Fruit fly (Drosophila melanogaster) whole organism, embryonic: Measurements from ENCODE around the gene CG32073.
A peak's percentile ranks its signal among the peaks of the same experiment; 100 is the strongest.

Source experiments
- Aef1 ChIP-seq: fragments of 200-800 bp; sonication (Bioruptor generic); IDR thresholded peaks from 3 replicates; pipeline ENCODE4 v1.3.6; 2022; ENCODE audit warnings: missing biosample characterization, missing genetic modification characterization
- Bgb ChIP-seq: fragments of 200-800 bp; sonication (Bioruptor generic); IDR thresholded peaks from 2 replicates; pipeline ENCODE4 v1.3.6; 2022; ENCODE audit warnings: missing biosample characterization, missing genetic modification characterization; ENCODE audit not compliant: partially characterized antibody
- CG10654 ChIP-seq: fragments of 200-800 bp; sonication (Bioruptor generic); optimal IDR thresholded peaks from 2 replicates; lab custom pipeline; 2016; ENCODE audit warnings: missing biosample characterization, missing genetic modification characterization
- CG12769 ChIP-seq: fragments of 200-800 bp; sonication (Bioruptor generic); optimal IDR thresholded peaks from 2 replicates; lab custom pipeline; 2019; ENCODE audit warnings: missing biosample characterization, mild to moderate bottlenecking, missing genetic modification characterization, moderate library complexity
- CG14965 ChIP-seq: fragments of 200-800 bp; sonication (Bioruptor generic); optimal IDR thresholded peaks from 2 replicates; lab custom pipeline; 2016; ENCODE audit warnings: missing biosample characterization, missing genetic modification characterization, borderline replicate concordance
- CG2889 ChIP-seq: fragments of 200-800 bp; sonication (Bioruptor generic); IDR thresholded peaks from 3 replicates; pipeline ENCODE4 v1.3.6; 2022; ENCODE audit warnings: missing biosample characterization, missing genetic modification characterization
- CG3163 ChIP-seq: fragments of 200-800 bp; sonication (Bioruptor generic); optimal IDR thresholded peaks from 3 replicates; lab custom pipeline; 2016; ENCODE audit warnings: missing biosample characterization, missing genetic modification characterization
- CG32532 ChIP-seq: fragments of 200-800 bp; sonication (Bioruptor generic); IDR thresholded peaks from 2 replicates; pipeline ENCODE4 v1.3.6; 2022; ENCODE audit warnings: missing biosample characterization, missing genetic modification characterization
- CG4424 ChIP-seq: fragments of 200-800 bp; sonication (Bioruptor generic); optimal IDR thresholded peaks from 3 replicates; lab custom pipeline; 2016; ENCODE audit warnings: missing biosample characterization, missing genetic modification characterization
- CG4820 ChIP-seq: fragments of 200-800 bp; sonication (Bioruptor generic); optimal IDR thresholded peaks from 3 replicates; lab custom pipeline; 2016; ENCODE audit warnings: missing biosample characterization, missing genetic modification characterization
- CG7556 ChIP-seq: fragments of 200-800 bp; sonication (Bioruptor generic); optimal IDR thresholded peaks from 2 replicates; lab custom pipeline; 2017; ENCODE audit warnings: missing biosample characterization, mild to moderate bottlenecking, missing genetic modification characterization
- CrebB ChIP-seq: fragments of 200-800 bp; sonication (Bioruptor generic); optimal IDR thresholded peaks from 3 replicates; lab custom pipeline; 2018; ENCODE audit warnings: missing biosample characterization, mild to moderate bottlenecking, missing genetic modification characterization
- Deaf1 ChIP-seq: fragments of 200-800 bp; optimal IDR thresholded peaks from 3 replicates; lab custom pipeline; 2019; ENCODE audit warnings: missing biosample characterization, mild to moderate bottlenecking, missing genetic modification characterization, moderate library complexity
- Dip2 ChIP-seq: fragments of 200-800 bp; sonication (Bioruptor generic); IDR thresholded peaks from 2 replicates; pipeline ENCODE4 v1.3.6; 2022; ENCODE audit warnings: missing biosample characterization, missing genetic modification characterization
- Dip3 ChIP-seq: fragments of 200-800 bp; sonication (Bioruptor generic); optimal IDR thresholded peaks from 3 replicates; lab custom pipeline; 2016; ENCODE audit warnings: missing biosample characterization, missing genetic modification characterization
- Drgx ChIP-seq: fragments of 200-800 bp; sonication (Bioruptor generic); IDR thresholded peaks from 2 replicates; pipeline ENCODE4 v1.3.6; 2022; ENCODE audit warnings: missing biosample characterization, missing genetic modification characterization
- Elba2 ChIP-seq: fragments of 200-800 bp; sonication (Bioruptor generic); optimal IDR thresholded peaks from 3 replicates; lab custom pipeline; 2016; ENCODE audit warnings: missing biosample characterization, missing genetic modification characterization
- Hr3 ChIP-seq: fragments of 200-800 bp; sonication (Bioruptor generic); optimal IDR thresholded peaks from 3 replicates; lab custom pipeline; 2016; ENCODE audit warnings: missing biosample characterization, missing genetic modification characterization
- Hr78 ChIP-seq, 2 experiments: fragments of 200-800 bp in 1 of 2; fragments of >200 bp in 1 of 2; sonication (Bioruptor generic) in 1 of 2; optimal IDR thresholded peaks; 2 replicates each; lab custom pipeline; 2017 to 2019; ENCODE audit warnings: missing biosample characterization in 2 of 2, missing genetic modification characterization in 2 of 2, mild to moderate bottlenecking in 1 of 2, moderate library complexity in 1 of 2
- NC2β ChIP-seq: fragments of 200-800 bp; sonication (Bioruptor generic); optimal IDR thresholded peaks from 2 replicates; lab custom pipeline; 2016; ENCODE audit warnings: missing biosample characterization, missing genetic modification characterization
- Pdp1 ChIP-seq, 2 experiments: fragments of 200-800 bp; sonication (Bioruptor generic); optimal IDR thresholded peaks; 3 replicates each; lab custom pipeline; 2016; ENCODE audit warnings: missing biosample characterization in 2 of 2, missing genetic modification characterization in 2 of 2, mild to moderate bottlenecking in 1 of 2, moderate library complexity in 1 of 2
- Scr ChIP-seq: fragments of 200-800 bp; sonication (Bioruptor generic); IDR thresholded peaks from 2 replicates; pipeline ENCODE4 v1.3.6; 2022; ENCODE audit warnings: missing biosample characterization, missing genetic modification characterization; ENCODE audit not compliant: partially characterized antibody
- Sox100B ChIP-seq: fragments of 200-800 bp; sonication (Bioruptor generic); optimal IDR thresholded peaks from 3 replicates; lab custom pipeline; 2018; ENCODE audit warnings: missing biosample characterization, mild to moderate bottlenecking, missing genetic modification characterization
- Trl ChIP-seq, 3 experiments: fragments of >200 bp in 2 of 3; fragments of 200-800 bp in 1 of 3; sonication (Bioruptor generic) in 1 of 3; optimal IDR thresholded peaks; 2 replicates in 1 of 3; 3 replicates in 2 of 3; lab custom pipeline; 2016 to 2017; ENCODE audit warnings: missing biosample characterization in 1 of 3, missing genetic modification characterization in 1 of 3
- ato ChIP-seq: fragments of 200-800 bp; sonication (Bioruptor generic); IDR thresholded peaks from 2 replicates; pipeline ENCODE4 v1.3.6; 2022; ENCODE audit warnings: missing biosample characterization, missing genetic modification characterization; ENCODE audit not compliant: partially characterized antibody
- bbx ChIP-seq: fragments of 200-800 bp; sonication (Bioruptor generic); IDR thresholded peaks from 2 replicates; pipeline ENCODE4 v1.3.6; 2022; ENCODE audit warnings: missing biosample characterization, missing genetic modification characterization; ENCODE audit not compliant: partially characterized antibody
- bcd ChIP-seq: fragments of 200-800 bp; sonication (Bioruptor generic); optimal IDR thresholded peaks from 2 replicates; lab custom pipeline; 2017; ENCODE audit warnings: missing biosample characterization, mild to moderate bottlenecking, missing genetic modification characterization
- cad ChIP-seq: fragments of >200 bp; optimal IDR thresholded peaks from 2 replicates; lab custom pipeline; 2017; ENCODE audit warnings: missing biosample characterization, missing genetic modification characterization
- cas ChIP-seq: fragments of 200-800 bp; sonication (Bioruptor generic); IDR thresholded peaks from 2 replicates; pipeline ENCODE4 v1.3.6; 2022; ENCODE audit warnings: missing biosample characterization, missing genetic modification characterization
- chinmo ChIP-seq: fragments of 200-800 bp; sonication (Bioruptor generic); IDR thresholded peaks from 4 replicates; pipeline ENCODE4 v1.3.6; 2022; ENCODE audit warnings: missing biosample characterization, missing genetic modification characterization; ENCODE audit not compliant: partially characterized antibody
- eve ChIP-seq, 2 experiments: fragments of >200 bp; optimal IDR thresholded peaks; 2 replicates each; lab custom pipeline; 2017; ENCODE audit warnings: missing biosample characterization in 2 of 2, missing genetic modification characterization in 2 of 2
- fd64A ChIP-seq: fragments of 200-800 bp; sonication (Bioruptor generic); optimal IDR thresholded peaks from 3 replicates; lab custom pipeline; 2018; ENCODE audit warnings: missing biosample characterization, mild to moderate bottlenecking, missing genetic modification characterization
- ftz-f1 ChIP-seq: fragments of 200-800 bp; sonication (Bioruptor generic); optimal IDR thresholded peaks from 2 replicates; lab custom pipeline; 2016; ENCODE audit warnings: missing biosample characterization, missing genetic modification characterization
- gem ChIP-seq: fragments of 200-800 bp; sonication (Bioruptor generic); optimal IDR thresholded peaks from 2 replicates; lab custom pipeline; 2019; ENCODE audit warnings: missing biosample characterization, mild to moderate bottlenecking, missing genetic modification characterization, moderate library complexity
- grn ChIP-seq: fragments of 200-800 bp; sonication (Bioruptor generic); optimal IDR thresholded peaks from 3 replicates; lab custom pipeline; 2017; ENCODE audit warnings: missing biosample characterization, missing genetic modification characterization
- lab ChIP-seq: fragments of 200-800 bp; sonication (Bioruptor generic); optimal IDR thresholded peaks from 3 replicates; lab custom pipeline; 2017; ENCODE audit warnings: missing biosample characterization, missing genetic modification characterization, mild to moderate bottlenecking, moderate library complexity, missing genetic modification reagents
- mam ChIP-seq: fragments of 200-800 bp; sonication (Bioruptor generic); optimal IDR thresholded peaks from 3 replicates; lab custom pipeline; 2016; ENCODE audit warnings: missing biosample characterization, missing genetic modification characterization
- onecut ChIP-seq: fragments of 200-800 bp; sonication (Bioruptor generic); IDR thresholded peaks from 2 replicates; pipeline ENCODE4 v1.3.6; 2022; ENCODE audit warnings: missing biosample characterization, missing genetic modification characterization
- pita ChIP-seq: fragments of 200-800 bp; sonication (Bioruptor generic); optimal IDR thresholded peaks from 2 replicates; lab custom pipeline; 2017; ENCODE audit warnings: missing biosample characterization, mild to moderate bottlenecking, missing genetic modification characterization
- sd ChIP-seq: fragments of 200-800 bp; sonication (Bioruptor generic); optimal IDR thresholded peaks from 3 replicates; lab custom pipeline; 2018; ENCODE audit warnings: missing biosample characterization, mild to moderate bottlenecking, missing genetic modification characterization, moderate library complexity
- slou ChIP-seq: fragments of 200-800 bp; sonication (Bioruptor generic); optimal IDR thresholded peaks from 3 replicates; lab custom pipeline; 2016; ENCODE audit warnings: missing biosample characterization, missing genetic modification characterization
- slp2 ChIP-seq: fragments of 200-800 bp; sonication (Bioruptor generic); optimal IDR thresholded peaks from 2 replicates; lab custom pipeline; 2016; ENCODE audit warnings: missing biosample characterization, missing genetic modification characterization
- so ChIP-seq: fragments of 200-800 bp; sonication (Bioruptor generic); IDR thresholded peaks from 3 replicates; pipeline ENCODE4 v1.3.6; 2022; ENCODE audit warnings: missing biosample characterization, missing genetic modification characterization
- sob ChIP-seq: fragments of 200-800 bp; sonication (Bioruptor generic); IDR thresholded peaks from 2 replicates; pipeline ENCODE4 v1.3.6; 2022; ENCODE audit warnings: missing biosample characterization, missing genetic modification characterization
- trem ChIP-seq: fragments of 200-800 bp; optimal IDR thresholded peaks from 3 replicates; lab custom pipeline; 2019; ENCODE audit warnings: missing biosample characterization, mild to moderate bottlenecking, missing genetic modification characterization, moderate library complexity
- z ChIP-seq: fragments of 200-800 bp; sonication (Bioruptor generic); IDR thresholded peaks from 3 replicates; pipeline ENCODE4 v1.3.6; 2022; ENCODE audit warnings: missing biosample characterization, missing genetic modification characterization

Gene CG32073

dm6 chr3L:11125636-11126532, 18.5 kb upstream of the CG32073 start (continued):
- TF ChIP-seq CG2889 (GFP tag; lab: Robert Waterston, UW) = no peak
- TF ChIP-seq sob (GFP tag; lab: Robert Waterston, UW) = no peak
- TF ChIP-seq CG32532 (GFP tag; lab: Robert Waterston, UW) = peak; percentile 54
- TF ChIP-seq z (GFP tag; lab: Robert Waterston, UW) = 0 out of 3 replicates have a peak, but pooled peaks have one; percentile 13
- peak; percentile 60 for TF ChIP-seq lab (GFP tag; lab: Kevin White, UChicago)
- TF ChIP-seq gem (tag; lab: Kevin White, UChicago) = peak; percentile 43
- TF ChIP-seq Deaf1 (tag; lab: Kevin White, UChicago) = no peak
- TF ChIP-seq trem (tag; lab: Kevin White, UChicago) = peak; percentile 55
- TF ChIP-seq CG10654 (GFP tag; lab: Kevin White, UChicago) = no peak
- peak; percentile 29; the same call in 1 of the 2 replicates for TF ChIP-seq bbx (GFP tag; lab: Robert Waterston, UW)
- peak; percentile 54 for TF ChIP-seq Elba2 (GFP tag; lab: Kevin White, UChicago)
- TF ChIP-seq mam (GFP tag; lab: Kevin White, UChicago) = peak; percentile 16
- TF ChIP-seq bcd (GFP tag; lab: Kevin White, UChicago) = peak; percentile 15

- TF ChIP-seq Trl (optimal IDR thresholded peaks at IDR 0.05; lab: Kevin White, UChicago) = no peak
- no peak for TF ChIP-seq Trl (GFP tag; optimal IDR thresholded peaks at IDR 0.05; lab: Kevin White, UChicago)
- TF ChIP-seq cad (GFP tag; lab: Kevin White, UChicago) = no peak
- peak; percentile 57 for TF ChIP-seq sd (tag; lab: Kevin White, UChicago)
- no peak for TF ChIP-seq slp2 (GFP tag; lab: Kevin White, UChicago)
- no peak for TF ChIP-seq grn (GFP tag; lab: Kevin White, UChicago)
- TF ChIP-seq cas = no peak
- TF ChIP-seq CG14965 (GFP tag; lab: Kevin White, UChicago) = no peak
- no peak for TF ChIP-seq CrebB (tag; lab: Kevin White, UChicago)
- peak in 1 of 2 experiments; percentile 11 for TF ChIP-seq Pdp1 (GFP tag; optimal IDR thresholded peaks at IDR 0.05; lab: Kevin White, UChicago)
- TF ChIP-seq chinmo = 0 out of 4 replicates have a peak, but pooled peaks have one; percentile 28
- peak; percentile 43 for TF ChIP-seq CG12769 (tag; lab: Kevin White, UChicago)
- TF ChIP-seq Hr78 (GFP tag; optimal IDR thresholded peaks at IDR 0.05; lab: Kevin White, UChicago) = peak in 1 of 2 experiments; percentile 20
- TF ChIP-seq onecut = no peak
- no peak for TF ChIP-seq Drgx (GFP tag; lab: Robert Waterston, UW)
- TF ChIP-seq Bgb = 0 out of 2 replicates have a peak, but pooled peaks have one; percentile 11
- TF ChIP-seq ato (GFP tag; lab: Robert Waterston, UW) = no peak
- TF ChIP-seq CG4424 (GFP tag; lab: Kevin White, UChicago) = no peak
- TF ChIP-seq so (GFP tag; lab: Robert Waterston, UW) = peak; percentile 71; the same call in 2 of the 3 replicates
These were observed 17.5 kb upstream of the CG32073 start for dm6 chr3L:11124841-11125240.

DNA sequence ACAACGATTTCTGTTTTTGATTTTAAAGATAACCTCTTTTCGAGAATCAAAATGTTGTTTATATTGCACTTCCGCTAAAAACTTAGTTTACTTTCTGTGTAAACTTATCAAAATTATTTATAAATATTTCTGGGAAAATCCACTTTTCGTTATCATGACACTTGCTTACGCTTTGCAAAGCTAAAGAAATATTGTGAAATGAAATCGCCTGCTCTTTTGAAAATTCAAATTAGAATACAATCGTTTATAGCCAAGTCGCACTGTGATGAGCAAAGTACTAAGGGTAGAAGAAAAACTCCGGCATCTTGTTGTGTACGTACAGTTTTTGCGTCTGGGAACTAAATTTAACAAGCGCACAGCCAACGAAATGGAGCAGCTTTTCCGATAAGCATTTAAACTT, 17.1 kb upstream of the CG32073 start:
- TF ChIP-seq Dip3 (no peak), Dip2 (GFP tag; lab: Robert Waterston, UW) (no peak), CG3163 (GFP tag; lab: Kevin White, UChicago) (no peak), CG7556 (peak; percentile 6), pita (GFP tag; lab: Kevin White, UChicago) (no peak), lab (GFP tag; lab: Kevin White, UChicago) (no peak), Hr3 (GFP tag; lab: Kevin White, UChicago) (no peak), NC2β (GFP tag; lab: Kevin White, UChicago) (no peak), Aef1 (GFP tag; lab: Robert Waterston, UW) (no peak), slou (GFP tag; lab: Kevin White, UChicago) (no peak), ftz-f1 (GFP tag; lab: Kevin White, UChicago) (no peak), Sox100B (GFP tag; lab: Kevin White, UChicago) (peak; percentile 10), Scr (GFP tag; lab: Robert Waterston, UW) (no peak), CG4820 (no peak), fd64A (GFP tag; lab: Kevin White, UChicago) (no peak), eve (GFP tag; optimal IDR thresholded peaks at IDR 0.05; lab: Kevin White, UChicago) (no peak)
